Worm (Caenorhabditis elegans): ENCODE measurements around the gene srx-84.

The srx-84 gene

ce11 chrV:11616813-11617212 lies 17.9 kb downstream of the srx-84 start:
- TF ChIP-seq pag-3 (tag; optimal IDR thresholded peaks at IDR 0.05; ENCODE audit: borderline replicate concordance) (no peak), ceh-31 (tag; optimal IDR thresholded peaks at IDR 0.05) (no peak), pqm-1 (tag; optimal IDR thresholded peaks at IDR 0.05) (no peak), ref-2 (tag; optimal IDR thresholded peaks at IDR 0.05) (no peak), F13H6.1 (tag; optimal IDR thresholded peaks at IDR 0.05) (no peak), npax-4 (tag; optimal IDR thresholded peaks at IDR 0.05) (no peak)

ce11 chrV:11618173-11618572 lies 19.3 kb downstream of the srx-84 start, which contains the start of gene glb-15:
glb-15 (minus strand) TSS chrV:11618273.
- no peak for TF ChIP-seq zip-5 (tag; optimal IDR thresholded peaks at IDR 0.05)
- TF ChIP-seq ama-1 (optimal IDR thresholded peaks at IDR 0.05), result no peak
- TF ChIP-seq dve-1 (tag; optimal IDR thresholded peaks at IDR 0.05), result no peak
- TF ChIP-seq ceh-2 (tag; optimal IDR thresholded peaks at IDR 0.05), result no peak
- TF ChIP-seq ceh-48 (tag; optimal IDR thresholded peaks at IDR 0.05), result no peak
- TF ChIP-seq ceh-24 (tag; optimal IDR thresholded peaks at IDR 0.05), result no peak
- TF ChIP-seq ceh-6 (GFP tag; optimal IDR thresholded peaks at IDR 0.05), result no peak
- no peak for TF ChIP-seq madf-2 (tag; optimal IDR thresholded peaks at IDR 0.05)
- no peak for TF ChIP-seq hlh-6 (tag; optimal IDR thresholded peaks at IDR 0.05)
- TF ChIP-seq eyg-1 (tag; optimal IDR thresholded peaks at IDR 0.05), result no peak
- no peak for TF ChIP-seq pax-1 (tag; optimal IDR thresholded peaks at IDR 0.05)
- no peak for TF ChIP-seq che-1 (tag; optimal IDR thresholded peaks at IDR 0.05)
- TF ChIP-seq K02D7.2 (tag; optimal IDR thresholded peaks at IDR 0.05), result no peak
- TF ChIP-seq syd-9 (tag; optimal IDR thresholded peaks at IDR 0.05), result no peak
- no peak for TF ChIP-seq sdc-2 (tag; optimal IDR thresholded peaks at IDR 0.05)
- TF ChIP-seq T23F11.4 (GFP tag; optimal IDR thresholded peaks at IDR 0.05), result no peak
- TF ChIP-seq tbx-7 (tag; optimal IDR thresholded peaks at IDR 0.05), result no peak
- TF ChIP-seq ref-2 (tag; optimal IDR thresholded peaks at IDR 0.05), result no peak
- no peak for TF ChIP-seq pat-9 (tag; optimal IDR thresholded peaks at IDR 0.05)
- TF ChIP-seq pqm-1 (tag; optimal IDR thresholded peaks at IDR 0.05), result no peak

- TF ChIP-seq ceh-2 (tag; optimal IDR thresholded peaks at IDR 0.05) (no peak), eyg-1 (tag; optimal IDR thresholded peaks at IDR 0.05) (no peak), F13H6.1 (tag; optimal IDR thresholded peaks at IDR 0.05) (no peak), ref-2 (tag; optimal IDR thresholded peaks at IDR 0.05) (no peak), dve-1 (tag; optimal IDR thresholded peaks at IDR 0.05) (no peak), hlh-8 (tag; optimal IDR thresholded peaks at IDR 0.05) (no peak), C38D4.7 (GFP tag; optimal IDR thresholded peaks at IDR 0.05) (no peak), unc-3 (GFP tag; conservative IDR thresholded peaks at IDR 0.05) (no peak), unc-3 (tag; optimal IDR thresholded peaks at IDR 0.05) (no peak), sox-2 (GFP tag; IDR thresholded peaks at IDR 0.05) (no peak), fax-1 (tag; optimal IDR thresholded peaks at IDR 0.05) (no peak), nhr-232 (tag; optimal IDR thresholded peaks at IDR 0.05) (no peak), pat-9 (tag; optimal IDR thresholded peaks at IDR 0.05) (no peak), hlh-30 (tag; optimal IDR thresholded peaks at IDR 0.05; ENCODE audit: insufficient read depth) (no peak), sdc-2 (tag; optimal IDR thresholded peaks at IDR 0.05) (no peak), ceh-22 (tag; optimal IDR thresholded peaks at IDR 0.05) (no peak), sox-4 (tag; optimal IDR thresholded peaks at IDR 0.05) (no peak)
These were observed 21.2 kb downstream of the srx-84 start for ce11 chrV:11620081-11620480.

ce11 chrV:11621276-11621675 lies 22.4 kb downstream of the srx-84 start:
- TF ChIP-seq ceh-18 (tag; optimal IDR thresholded peaks at IDR 0.05), result no peak

- no peak for TF ChIP-seq nfya-1 (tag; optimal IDR thresholded peaks at IDR 0.05)
- TF ChIP-seq ceh-34 (tag; optimal IDR thresholded peaks at IDR 0.05), result no peak
These were observed 26.0 kb downstream of the srx-84 start for ce11 chrV:11624954-11625353.
